Worm (Caenorhabditis elegans) whole organism, mixed stage, embryonic: ENCODE measurements around the gene srw-141.
"Not testable (repeated sequence)": the region's sequence is repeated elsewhere in the genome, so short reads cannot be mapped to it uniquely, and the experiment has no call there.

Experiments used
- M03D4.4 ChIP-seq: sonication (generic microtip); optimal IDR thresholded peaks from 2 replicates; lab custom pipeline; 2017; ENCODE audit warnings: mild to moderate bottlenecking, missing genetic modification characterization, missing compliant biosample characterization
- bed-3 ChIP-seq: fragments of 200-800 bp; sonication (Bioruptor generic); optimal IDR thresholded peaks from 3 replicates; lab custom pipeline; 2018; ENCODE audit warnings: mild to moderate bottlenecking, missing genetic modification characterization, moderate library complexity, missing compliant biosample characterization
- blmp-1 ChIP-seq: fragments of 150-350 bp; optimal IDR thresholded peaks from 2 replicates; lab custom pipeline; 2014; ENCODE audit warnings: missing biosample characterization, missing genetic modification characterization
- ceh-43 ChIP-seq: fragments of 200-800 bp; sonication (Bioruptor generic); optimal IDR thresholded peaks from 2 replicates; lab custom pipeline; 2018; ENCODE audit warnings: mild to moderate bottlenecking, missing genetic modification characterization, moderate library complexity, missing compliant biosample characterization
- ces-1 ChIP-seq: fragments of 150-350 bp; optimal IDR thresholded peaks from 2 replicates; lab custom pipeline; 2014; ENCODE audit warnings: missing biosample characterization, missing genetic modification reagents, missing genetic modification characterization
- cnd-1 ChIP-seq: fragments of 200-800 bp; sonication (Bioruptor generic); optimal IDR thresholded peaks from 2 replicates; lab custom pipeline; 2018; ENCODE audit warnings: mild to moderate bottlenecking, missing genetic modification characterization, missing compliant biosample characterization
- drap-1 ChIP-seq: fragments of 200-800 bp; sonication (Bioruptor generic); optimal IDR thresholded peaks from 3 replicates; lab custom pipeline; 2018; ENCODE audit warnings: mild to moderate bottlenecking, missing genetic modification characterization, missing compliant biosample characterization
- elt-1 ChIP-seq: sonication (generic microtip); optimal IDR thresholded peaks from 2 replicates; lab custom pipeline; 2017; ENCODE audit warnings: missing genetic modification characterization, mild to moderate bottlenecking, missing compliant biosample characterization, antibody characterized with exemption, moderate library complexity, borderline replicate concordance; ENCODE audit not compliant: insufficient read depth
- elt-3 ChIP-seq: fragments of 150-350 bp; optimal IDR thresholded peaks from 2 replicates; lab custom pipeline; 2014; ENCODE audit warnings: missing biosample characterization, missing genetic modification characterization
- flh-1 ChIP-seq: fragments of 200-800 bp; sonication (Bioruptor generic); optimal IDR thresholded peaks from 2 replicates; lab custom pipeline; 2018; ENCODE audit warnings: mild to moderate bottlenecking, missing genetic modification characterization, moderate library complexity, missing compliant biosample characterization
- hlh-1 ChIP-seq: fragments of 150-350 bp; optimal IDR thresholded peaks from 2 replicates; lab custom pipeline; 2014; ENCODE audit warnings: missing biosample characterization, missing genetic modification reagents, missing genetic modification characterization
- lin-13 ChIP-seq: fragments of 150-350 bp; optimal IDR thresholded peaks from 2 replicates; lab custom pipeline; 2014; ENCODE audit warnings: missing biosample characterization, missing genetic modification characterization
- lin-32 ChIP-seq: fragments of 200-800 bp; sonication (Bioruptor generic); optimal IDR thresholded peaks from 2 replicates; lab custom pipeline; 2018; ENCODE audit warnings: mild to moderate bottlenecking, missing genetic modification characterization, missing compliant biosample characterization
- lsy-2 ChIP-seq: fragments of 150-350 bp; optimal IDR thresholded peaks from 2 replicates; lab custom pipeline; 2014; ENCODE audit warnings: missing biosample characterization, missing genetic modification characterization
- mls-2 ChIP-seq: sonication (generic microtip); optimal IDR thresholded peaks from 2 replicates; lab custom pipeline; 2016; ENCODE audit warnings: mild to moderate bottlenecking, missing genetic modification characterization, moderate library complexity, missing compliant biosample characterization
- nhr-2 ChIP-seq: fragments of 150-350 bp; optimal IDR thresholded peaks from 2 replicates; lab custom pipeline; 2014; ENCODE audit warnings: missing biosample characterization, missing genetic modification characterization
- nhr-237 ChIP-seq: fragments of 150-350 bp; optimal IDR thresholded peaks from 2 replicates; lab custom pipeline; 2014; ENCODE audit warnings: missing biosample characterization, missing genetic modification characterization
- nhr-28 ChIP-seq: fragments of 150-350 bp; optimal IDR thresholded peaks from 2 replicates; lab custom pipeline; 2014; ENCODE audit warnings: missing biosample characterization, missing genetic modification characterization
- nhr-76 ChIP-seq: sonication (generic microtip); optimal IDR thresholded peaks from 2 replicates; lab custom pipeline; 2017; ENCODE audit warnings: missing biosample characterization, missing genetic modification characterization
- pha-4 ChIP-seq: fragments of 150-350 bp; optimal IDR thresholded peaks from 2 replicates; lab custom pipeline; 2018; ENCODE audit warnings: missing biosample characterization, missing genetic modification reagents, missing genetic modification characterization
- sem-2 ChIP-seq: fragments of 200-800 bp; sonication (Bioruptor generic); optimal IDR thresholded peaks from 2 replicates; lab custom pipeline; 2018; ENCODE audit warnings: mild to moderate bottlenecking, missing genetic modification characterization, missing compliant biosample characterization
- snpc-4 ChIP-seq: fragments of 150-350 bp; optimal IDR thresholded peaks from 2 replicates; lab custom pipeline; 2014; ENCODE audit warnings: missing biosample characterization, missing genetic modification characterization
- sptf-1 ChIP-seq: sonication (generic microtip); optimal IDR thresholded peaks from 2 replicates; lab custom pipeline; 2017; ENCODE audit warnings: mild to moderate bottlenecking, missing genetic modification characterization, moderate library complexity, missing compliant biosample characterization
- tbx-8 ChIP-seq: fragments of 200-800 bp; sonication (Bioruptor generic); optimal IDR thresholded peaks from 2 replicates; lab custom pipeline; 2018; ENCODE audit warnings: mild to moderate bottlenecking, missing genetic modification characterization, moderate library complexity, missing compliant biosample characterization
- unc-120 ChIP-seq: sonication (generic microtip); optimal IDR thresholded peaks from 2 replicates; lab custom pipeline; 2017; ENCODE audit warnings: missing genetic modification characterization, missing compliant biosample characterization; ENCODE audit not compliant: poor library complexity, severe bottlenecking
- unc-39 ChIP-seq: fragments of 150-350 bp; optimal IDR thresholded peaks from 2 replicates; lab custom pipeline; 2014; ENCODE audit warnings: missing biosample characterization, missing genetic modification characterization
- unc-62 ChIP-seq: fragments of 150-350 bp; optimal IDR thresholded peaks from 2 replicates; lab custom pipeline; 2014; ENCODE audit warnings: missing biosample characterization, missing genetic modification reagents, missing genetic modification characterization
- zip-8 ChIP-seq: fragments of 150-350 bp; optimal IDR thresholded peaks from 2 replicates; lab custom pipeline; 2014; ENCODE audit warnings: missing biosample characterization, missing genetic modification characterization
- ztf-11 ChIP-seq: fragments of 150-350 bp; optimal IDR thresholded peaks from 2 replicates; lab custom pipeline; 2014; ENCODE audit warnings: missing biosample characterization, missing genetic modification characterization

srw-141 gene

ce11 chrV:2976287-2976686 is 37.9 kb upstream of the srw-141 start, which contains the start of gene srw-124:
TSS of gene srw-124 (plus strand) at chrV:2976587.
- no peak for TF ChIP-seq nhr-2 (tag; lab: Kevin White, UChicago)
- TF ChIP-seq pha-4: no peak
- no peak for TF ChIP-seq unc-120 (tag; lab: Kevin White, UChicago)
- no peak for TF ChIP-seq snpc-4

- not testable (repeated sequence) for TF ChIP-seq elt-1, zip-8, mls-2 (tag; lab: Kevin White, UChicago)
These were observed 36.9 kb upstream of the srw-141 start, which contains the start of gene srw-123 for ce11 chrV:2975285-2975684. TSS of gene srw-123 (minus strand) at chrV:2975385.

ce11 chrV:2971307-2971999 is 33.1 kb upstream of the srw-141 start, which contains the start of gene srw-129:
TSS of gene srw-129 (plus strand) at chrV:2971949.
- TF ChIP-seq flh-1 (GFP tag; lab: Kevin White, UChicago) (no peak), nhr-28 (no peak), pha-4 (no peak), bed-3 (GFP tag; lab: Kevin White, UChicago) (no peak), elt-1 (tag; lab: Kevin White, UChicago) (no peak), drap-1 (GFP tag; lab: Kevin White, UChicago) (no peak)

- TF ChIP-seq tbx-8 (GFP tag; lab: Kevin White, UChicago) (no peak), lin-13 (tag; lab: Kevin White, UChicago) (no peak), cnd-1 (no peak), nhr-76 (no peak), ces-1 (no peak), elt-1 (tag; lab: Kevin White, UChicago) (no peak), unc-62 (GFP tag; lab: Kevin White, UChicago) (no peak), drap-1 (GFP tag; lab: Kevin White, UChicago) (no peak), sem-2 (GFP tag; lab: Kevin White, UChicago) (no peak), blmp-1 (tag; lab: Kevin White, UChicago) (no peak), ceh-43 (GFP tag; lab: Kevin White, UChicago) (no peak), pha-4 (no peak), lin-32 (GFP tag; lab: Kevin White, UChicago) (no peak), M03D4.4 (tag; lab: Kevin White, UChicago) (no peak), ztf-11 (tag; lab: Kevin White, UChicago) (no peak), unc-39 (tag; lab: Kevin White, UChicago) (no peak), elt-3 (tag; lab: Kevin White, UChicago) (no peak), nhr-2 (tag; lab: Kevin White, UChicago) (no peak), zip-8 (tag; lab: Kevin White, UChicago) (no peak), nhr-28 (no peak)
- TF ChIP-seq, all 35 proteins: peak for 0
These were observed 26.4 kb upstream of the srw-141 start, which contains the start of gene srh-88 for ce11 chrV:2964786-2965185. TSS of gene srh-88 (minus strand) at chrV:2964886.

- TF ChIP-seq ztf-11 (tag; lab: Kevin White, UChicago) (no peak), lsy-2 (tag; lab: Kevin White, UChicago) (no peak), sptf-1 (tag; lab: Kevin White, UChicago) (no peak), ceh-43 (GFP tag; lab: Kevin White, UChicago) (no peak), lin-13 (tag; lab: Kevin White, UChicago) (no peak), nhr-76 (no peak), zip-8 (tag; lab: Kevin White, UChicago) (no peak), unc-62 (GFP tag; lab: Kevin White, UChicago) (no peak), hlh-1 (tag; lab: Kevin White, UChicago) (no peak), elt-1 (tag; lab: Kevin White, UChicago) (no peak), unc-120 (tag; lab: Kevin White, UChicago) (no peak), nhr-237 (tag; lab: Kevin White, UChicago) (no peak), nhr-28 (no peak)
These were observed 24.6 kb upstream of the srw-141 start, which contains the start of gene srw-138 for ce11 chrV:2962960-2963359. TSS of gene srw-138 (minus strand) at chrV:2963060.
